Worm (Caenorhabditis elegans): ENCODE data around the gene fbxa-113.

fbxa-113 gene

ce11 chrV:20162290-20163104 lies 40.7 kb upstream of the fbxa-113 start:
- TF ChIP-seq gei-8 (GFP tag; optimal IDR thresholded peaks at IDR 0.05) (no peak), unc-130 (GFP tag; optimal IDR thresholded peaks at IDR 0.05) (no peak), duxl-1 (tag; optimal IDR thresholded peaks at IDR 0.05; ENCODE audit: poor library complexity) (no peak), attf-4 (tag; optimal IDR thresholded peaks at IDR 0.05) (no peak), daf-16 (GFP tag; optimal IDR thresholded peaks at IDR 0.05) (peak in 1 of 2 experiments; percentile 16), daf-16 (tag; optimal IDR thresholded peaks at IDR 0.05) (peak; percentile 74), hlh-11 (tag; optimal IDR thresholded peaks at IDR 0.05) (peak; percentile 6), lin-13 (GFP tag; optimal IDR thresholded peaks at IDR 0.05) (peak; percentile 12), mep-1 (tag; optimal IDR thresholded peaks at IDR 0.05) (peak; percentile 73), lsy-2 (tag; optimal IDR thresholded peaks at IDR 0.05) (peak in 1 of 2 experiments; percentile 50), nhr-48 (tag; optimal IDR thresholded peaks at IDR 0.05) (no peak), ceh-44 (GFP tag; IDR thresholded peaks at IDR 0.05) (no peak), lin-38 (GFP tag; IDR thresholded peaks at IDR 0.05) (peak; percentile 56), lin-39 (tag; optimal IDR thresholded peaks at IDR 0.05) (no peak), mdt-29 (GFP tag; IDR thresholded peaks at IDR 0.05) (0 out of 2 replicates have a peak, but pooled peaks have one; percentile 5), dve-1 (tag; optimal IDR thresholded peaks at IDR 0.05; ENCODE audit: insufficient read depth) (peak; percentile 82), F44E2.7 (GFP tag; IDR thresholded peaks at IDR 0.05) (0 out of 2 replicates have a peak, but pooled peaks have one; percentile 2), tra-1 (GFP tag; IDR thresholded peaks at IDR 0.05) (no peak), T26A8.4 (GFP tag; IDR thresholded peaks at IDR 0.05) (peak; percentile 88), nhr-76 (tag; optimal IDR thresholded peaks at IDR 0.05) (no peak), pqm-1 (tag; optimal IDR thresholded peaks at IDR 0.05) (no peak), spr-3 (GFP tag; optimal IDR thresholded peaks at IDR 0.05) (no peak), T20F7.1 (GFP tag; optimal IDR thresholded peaks at IDR 0.05) (peak; percentile 61), php-3 (GFP tag; IDR thresholded peaks at IDR 0.05) (no peak), ctbp-1 (GFP tag; IDR thresholded peaks at IDR 0.05) (peak; percentile 18; the same call in 1 of the 2 replicates), Y75B8A.6 (GFP tag; IDR thresholded peaks at IDR 0.05) (0 out of 2 replicates have a peak, but pooled peaks have one; percentile 57), jun-1 (tag; optimal IDR thresholded peaks at IDR 0.05) (no peak), arid-1 (GFP tag; conservative IDR thresholded peaks at IDR 0.05) (peak; percentile 30; the same call in 1 of the 2 replicates), daf-19 (GFP tag; conservative IDR thresholded peaks at IDR 0.05) (no peak), ama-1 (optimal IDR thresholded peaks at IDR 0.05) (no peak), mes-2 (tag; optimal IDR thresholded peaks at IDR 0.05; ENCODE audit: poor library complexity, severe bottlenecking) (peak; percentile 56), zip-2 (tag; optimal IDR thresholded peaks at IDR 0.05) (peak; percentile 30), madf-5 (GFP tag; IDR thresholded peaks at IDR 0.05) (peak in 1 of 2 experiments; percentile 49; a peak in 1 of 4 replicates), Y105C5A.15 (GFP tag; IDR thresholded peaks at IDR 0.05) (0 out of 2 replicates have a peak, but pooled peaks have one; percentile 4), ceh-82 (tag; optimal IDR thresholded peaks at IDR 0.05) (no peak), nhr-10 (tag; optimal IDR thresholded peaks at IDR 0.05) (no peak), nhr-41 (GFP tag; IDR thresholded peaks at IDR 0.05) (0 out of 2 replicates have a peak, but pooled peaks have one; percentile 8), zfp-3 (GFP tag; conservative IDR thresholded peaks at IDR 0.05) (peak; percentile 90), ceh-62 (tag; optimal IDR thresholded peaks at IDR 0.05) (no peak), pha-4 (GFP tag; IDR thresholded peaks at IDR 0.05) (peak; percentile 60; the same call in 1 of the 2 replicates), pha-4 (tag; optimal IDR thresholded peaks at IDR 0.05) (no peak), aha-1 (tag) (peak; percentile 28), mxl-2 (GFP tag; conservative IDR thresholded peaks at IDR 0.05) (no peak), ceh-32 (tag; optimal IDR thresholded peaks at IDR 0.05; ENCODE audit: poor library complexity) (no peak), nhr-102 (tag; optimal IDR thresholded peaks at IDR 0.05) (peak; percentile 23)

Data from whole organism, L4 larva.